Worm (Caenorhabditis elegans) whole organism, early embryonic: Measurements from ENCODE around the gene F35H12.6.

Experiments used
- B0310.2 ChIP-seq: sonication (generic microtip); optimal IDR thresholded peaks from 2 replicates; lab custom pipeline; 2016; ENCODE audit warnings: mild to moderate bottlenecking, missing genetic modification characterization, missing compliant biosample characterization
- F13C5.2 ChIP-seq: sonication (generic microtip); optimal IDR thresholded peaks from 2 replicates; lab custom pipeline; 2017; ENCODE audit warnings: mild to moderate bottlenecking, missing genetic modification characterization, inconsistent platforms, missing compliant biosample characterization
- aly-1 ChIP-seq: sonication (generic microtip); optimal IDR thresholded peaks from 2 replicates; lab custom pipeline; 2016; ENCODE audit warnings: missing genetic modification characterization, missing compliant biosample characterization
- ama-1 ChIP-seq: fragments of 150-350 bp; optimal IDR thresholded peaks from 2 replicates; lab custom pipeline; 2014
- ceh-13 ChIP-seq: fragments of 200-800 bp; sonication (Bioruptor generic); optimal IDR thresholded peaks from 2 replicates; lab custom pipeline; 2018; ENCODE audit warnings: mild to moderate bottlenecking, missing genetic modification characterization, missing compliant biosample characterization
- ceh-36 ChIP-seq: sonication (generic microtip); optimal IDR thresholded peaks from 2 replicates; lab custom pipeline; 2016; ENCODE audit warnings: missing genetic modification characterization, inconsistent platforms, missing compliant biosample characterization
- ets-7 ChIP-seq: sonication (generic microtip); optimal IDR thresholded peaks from 2 replicates; lab custom pipeline; 2016; ENCODE audit warnings: missing genotype, missing genetic modification characterization, missing compliant biosample characterization
- flt-1 ChIP-seq: fragments of 200-800 bp; sonication (Bioruptor generic); IDR thresholded peaks from 2 replicates; pipeline ENCODE4 v1.3.6; 2022; ENCODE audit warnings: missing genetic modification characterization, missing compliant biosample characterization
- hmbx-1 ChIP-seq: sonication (generic microtip); optimal IDR thresholded peaks from 2 replicates; lab custom pipeline; 2016; ENCODE audit warnings: mild to moderate bottlenecking, missing genetic modification characterization, missing compliant biosample characterization
- hmg-4 ChIP-seq: fragments of 200-800 bp; sonication (Bioruptor generic); optimal IDR thresholded peaks from 2 replicates; lab custom pipeline; 2018; ENCODE audit warnings: mild to moderate bottlenecking, missing genetic modification characterization, missing compliant biosample characterization
- hnd-1 ChIP-seq: sonication (generic microtip); optimal IDR thresholded peaks from 2 replicates; lab custom pipeline; 2016; ENCODE audit warnings: missing genetic modification characterization, missing compliant biosample characterization
- pes-1 ChIP-seq: fragments of 200-800 bp; sonication (Bioruptor generic); IDR thresholded peaks from 2 replicates; pipeline ENCODE4 v1.3.6; 2022; ENCODE audit warnings: missing genetic modification reagents, missing genetic modification characterization, missing compliant biosample characterization
- scrt-1 ChIP-seq: fragments of 200-800 bp; sonication (Bioruptor generic); IDR thresholded peaks from 2 replicates; pipeline ENCODE4 v1.3.6; 2022; ENCODE audit warnings: missing genetic modification characterization, missing compliant biosample characterization
- sea-1 ChIP-seq: fragments of 200-800 bp; sonication (Bioruptor generic); conservative IDR thresholded peaks from 2 replicates; pipeline ENCODE4 v1.3.6; 2022; ENCODE audit warnings: missing genetic modification characterization, missing compliant biosample characterization
- tbx-11 ChIP-seq: fragments of 200-800 bp; sonication (Bioruptor generic); IDR thresholded peaks from 2 replicates; pipeline ENCODE4 v1.3.6; 2022; ENCODE audit warnings: missing genetic modification characterization, missing compliant biosample characterization
- tbx-37 ChIP-seq: fragments of 200-800 bp; sonication (Bioruptor generic); conservative IDR thresholded peaks from 2 replicates; pipeline ENCODE4 v1.3.6; 2022; ENCODE audit warnings: missing genetic modification reagents, missing genetic modification characterization, missing compliant biosample characterization
- tra-4 ChIP-seq: sonication (generic microtip); optimal IDR thresholded peaks from 2 replicates; lab custom pipeline; 2017; ENCODE audit warnings: missing genetic modification characterization, missing compliant biosample characterization

Gene F35H12.6

DNA sequence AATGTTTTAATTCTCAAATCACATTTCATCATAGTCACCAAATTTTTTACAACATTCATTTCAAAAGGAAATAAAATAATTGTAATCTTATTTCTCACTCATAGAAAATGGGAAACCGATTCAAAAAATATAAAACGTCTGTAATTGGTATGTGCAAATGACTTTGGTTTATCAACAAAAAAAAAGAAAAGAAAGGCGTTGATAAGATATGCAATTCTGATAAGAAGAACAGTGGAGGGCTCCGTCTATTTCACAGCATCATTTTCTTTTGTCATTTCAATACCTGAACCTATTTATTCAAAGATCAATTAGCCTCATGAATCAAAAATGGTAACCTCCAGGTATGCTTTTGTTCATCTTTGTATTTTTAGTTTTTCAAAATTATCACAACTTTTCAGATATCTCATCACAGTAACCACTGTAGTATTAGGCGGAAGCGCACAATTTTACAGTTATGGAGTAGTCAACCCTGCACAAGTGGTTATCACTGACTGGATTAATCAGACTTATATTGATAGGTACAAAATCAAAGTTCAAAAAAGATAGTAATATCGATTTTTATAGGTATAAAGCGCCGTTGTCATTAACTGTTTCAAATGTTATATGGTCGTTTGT is 25.3 kb downstream of the F35H12.6 start, which contains the start of gene F53H8.3:
F53H8.3 (plus strand) TSS at position 275 of the 615 bp plus-strand sequence.
- TF ChIP-seq sea-1 (GFP tag; lab: Robert Waterston, UW) (no peak), hmg-4 (GFP tag; lab: Kevin White, UChicago) (no peak)

DNA sequence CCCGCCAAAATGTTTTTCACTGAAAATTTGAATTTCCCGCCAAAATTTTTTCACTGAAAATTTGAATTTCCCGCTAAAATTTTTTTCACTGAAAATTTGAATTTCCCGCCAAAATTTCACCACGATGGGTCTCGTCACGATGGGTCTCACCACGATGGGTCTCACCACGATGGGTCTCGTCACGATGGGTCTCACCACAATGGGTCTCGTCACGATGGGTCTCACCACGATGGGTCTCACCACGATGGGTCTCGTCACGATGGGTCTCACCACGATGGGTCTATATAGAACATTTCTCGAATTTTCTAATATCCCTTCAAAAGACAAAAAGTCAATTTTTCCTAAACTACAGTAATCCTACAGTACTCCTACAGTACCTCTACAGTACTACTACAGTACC is 30.6 kb downstream of the F35H12.6 start:
- TF ChIP-seq pes-1 (GFP tag; lab: Robert Waterston, UW) (peak; percentile 47; the same call in 1 of the 2 replicates), flt-1 (GFP tag; lab: Robert Waterston, UW) (0 out of 2 replicates have a peak, but pooled peaks have one; percentile 39)

DNA sequence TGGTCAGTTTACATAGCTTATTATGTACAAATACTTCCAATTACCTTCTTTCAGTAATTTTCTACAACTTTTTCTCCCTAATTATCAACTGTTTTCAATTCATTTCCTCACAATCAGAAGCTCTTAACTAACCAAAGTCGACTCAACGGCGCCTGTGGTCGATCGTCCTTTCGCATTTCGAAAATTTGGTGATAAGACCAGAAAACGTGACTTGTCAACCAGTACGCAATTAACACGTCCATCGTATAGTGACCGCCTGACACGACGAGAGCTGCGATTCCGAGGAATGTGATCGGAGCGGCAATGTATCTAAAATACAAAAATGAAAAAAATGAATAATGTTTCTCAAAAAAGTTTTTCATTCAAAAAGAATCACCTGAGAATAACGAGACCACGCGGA is 32.6 kb downstream of the F35H12.6 start:
- no peak for TF ChIP-seq scrt-1 (GFP tag; lab: Robert Waterston, UW)
- no peak for TF ChIP-seq B0310.2 (tag; lab: Kevin White, UChicago)
- TF ChIP-seq flt-1 (GFP tag; lab: Robert Waterston, UW), result no peak
- no peak for TF ChIP-seq tbx-11 (GFP tag; lab: Robert Waterston, UW)
- no peak for TF ChIP-seq sea-1 (GFP tag; lab: Robert Waterston, UW)
- TF ChIP-seq tbx-37 (GFP tag; lab: Robert Waterston, UW), result no peak
- TF ChIP-seq aly-1 (tag; lab: Kevin White, UChicago), result no peak
- TF ChIP-seq pes-1 (GFP tag; lab: Robert Waterston, UW), result no peak
- no peak for TF ChIP-seq F13C5.2
- no peak for TF ChIP-seq ceh-36 (tag; lab: Kevin White, UChicago)
- no peak for TF ChIP-seq hmbx-1 (tag; lab: Kevin White, UChicago)

DNA sequence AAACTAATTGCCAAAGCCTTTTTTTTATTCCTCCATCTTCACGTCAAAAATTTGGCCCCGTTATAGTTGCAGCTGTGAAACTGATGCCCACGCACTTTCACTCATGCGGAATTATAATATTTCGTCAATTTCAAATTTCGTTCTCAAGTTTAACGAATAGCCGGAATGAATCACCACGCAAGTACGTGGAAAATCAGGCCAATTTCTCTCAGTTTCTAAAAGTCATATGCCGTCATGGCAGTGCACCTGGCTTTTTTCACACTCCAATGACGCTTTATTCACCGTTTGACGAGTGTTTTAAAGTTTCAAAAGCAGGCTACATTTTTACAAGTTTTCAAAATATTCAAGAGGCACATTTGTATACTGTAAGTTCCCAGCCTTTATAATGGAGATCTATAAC is 34.8 kb downstream of the F35H12.6 start:
- no peak for TF ChIP-seq ama-1 (lab: Kevin White, UChicago)
- TF ChIP-seq ceh-13 (GFP tag; lab: Kevin White, UChicago), result no peak
- no peak for TF ChIP-seq hmg-4 (GFP tag; lab: Kevin White, UChicago)
- no peak for TF ChIP-seq flt-1 (GFP tag; lab: Robert Waterston, UW)
- no peak for TF ChIP-seq sea-1 (GFP tag; lab: Robert Waterston, UW)
- TF ChIP-seq hmbx-1 (tag; lab: Kevin White, UChicago), result no peak
- no peak for TF ChIP-seq pes-1 (GFP tag; lab: Robert Waterston, UW)
- no peak for TF ChIP-seq aly-1 (tag; lab: Kevin White, UChicago)
- TF ChIP-seq scrt-1 (GFP tag; lab: Robert Waterston, UW), result no peak
- TF ChIP-seq F13C5.2, result no peak

DNA sequence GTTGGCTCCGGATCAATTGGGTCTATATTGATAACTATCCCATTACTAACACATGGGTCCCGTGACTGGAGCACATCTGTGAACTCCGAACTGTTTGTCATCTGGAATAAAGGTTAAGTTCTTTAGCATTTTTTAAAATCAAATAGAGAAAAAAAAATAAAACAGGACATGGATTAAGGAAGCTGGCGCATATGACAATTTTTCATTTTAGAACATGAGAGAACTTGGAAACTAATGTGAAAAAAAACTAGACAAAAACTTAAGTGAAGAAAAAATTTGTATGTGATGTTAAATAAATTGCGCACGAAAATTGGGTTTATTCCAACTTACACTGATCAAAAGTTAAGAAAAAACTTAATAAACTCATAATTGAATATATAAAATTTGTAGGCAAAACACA is 35.7 kb downstream of the F35H12.6 start, which contains the start of gene sms-2:
sms-2 (minus strand) TSS at position 101 of the 400 bp plus-strand sequence.
- no peak for TF ChIP-seq flt-1 (GFP tag; lab: Robert Waterston, UW)
- no peak for TF ChIP-seq ceh-36 (tag; lab: Kevin White, UChicago)
- TF ChIP-seq hnd-1 (tag; lab: Kevin White, UChicago), result no peak
- no peak for TF ChIP-seq hmg-4 (GFP tag; lab: Kevin White, UChicago)
- no peak for TF ChIP-seq pes-1 (GFP tag; lab: Robert Waterston, UW)
- TF ChIP-seq tra-4 (tag; lab: Kevin White, UChicago), result no peak
- no peak for TF ChIP-seq scrt-1 (GFP tag; lab: Robert Waterston, UW)
- no peak for TF ChIP-seq ama-1 (lab: Kevin White, UChicago)
- no peak for TF ChIP-seq sea-1 (GFP tag; lab: Robert Waterston, UW)
- no peak for TF ChIP-seq aly-1 (tag; lab: Kevin White, UChicago)
- no peak for TF ChIP-seq hmbx-1 (tag; lab: Kevin White, UChicago)
- no peak for TF ChIP-seq B0310.2 (tag; lab: Kevin White, UChicago)
- no peak for TF ChIP-seq F13C5.2
- TF ChIP-seq ets-7 (tag; lab: Kevin White, UChicago), result no peak
- no peak for TF ChIP-seq tbx-11 (GFP tag; lab: Robert Waterston, UW)

DNA sequence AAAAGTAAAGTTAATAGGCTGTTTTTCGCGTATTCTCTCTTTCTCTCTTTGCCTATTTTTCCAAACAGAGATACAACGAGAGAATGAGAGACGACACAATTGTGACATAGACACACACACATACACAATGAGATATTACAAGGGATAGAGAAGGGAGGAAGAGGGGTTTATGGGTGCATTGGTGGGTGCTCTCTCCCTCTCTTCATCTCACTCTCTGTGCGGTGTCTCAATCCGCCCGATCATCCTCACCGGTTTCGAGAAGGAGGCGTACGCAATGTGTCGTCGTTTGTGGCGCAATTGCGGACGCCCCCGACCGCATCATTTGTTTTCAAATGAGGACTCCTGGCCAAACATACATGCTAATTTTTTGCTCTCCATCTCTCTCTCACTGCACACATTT is 36.4 kb downstream of the F35H12.6 start:
- peak; percentile 38 for TF ChIP-seq ceh-36 (tag; lab: Kevin White, UChicago)
- peak; percentile 98 for TF ChIP-seq hmg-4 (GFP tag; lab: Kevin White, UChicago)
- TF ChIP-seq ets-7 (tag; lab: Kevin White, UChicago), result peak; percentile 69
- TF ChIP-seq tbx-11 (GFP tag; lab: Robert Waterston, UW), result peak; percentile 25; the same call in 1 of the 2 replicates
- TF ChIP-seq flt-1 (GFP tag; lab: Robert Waterston, UW), result peak; percentile 57; the same call in 1 of the 2 replicates
- peak; percentile 23; the same call in 1 of the 2 replicates for TF ChIP-seq pes-1 (GFP tag; lab: Robert Waterston, UW)
- no peak for TF ChIP-seq tbx-37 (GFP tag; lab: Robert Waterston, UW)
- peak; percentile 67 for TF ChIP-seq aly-1 (tag; lab: Kevin White, UChicago)
- peak; percentile 10 for TF ChIP-seq hnd-1 (tag; lab: Kevin White, UChicago)
- TF ChIP-seq sea-1 (GFP tag; lab: Robert Waterston, UW), result peak; percentile 68; the same call in 1 of the 2 replicates
- no peak for TF ChIP-seq tra-4 (tag; lab: Kevin White, UChicago)
- TF ChIP-seq scrt-1 (GFP tag; lab: Robert Waterston, UW), result peak; percentile 64
- no peak for TF ChIP-seq ceh-13 (GFP tag; lab: Kevin White, UChicago)
- no peak for TF ChIP-seq ama-1 (lab: Kevin White, UChicago)
- peak; percentile 95 for TF ChIP-seq F13C5.2
- TF ChIP-seq hmbx-1 (tag; lab: Kevin White, UChicago), result no peak
- TF ChIP-seq B0310.2 (tag; lab: Kevin White, UChicago), result peak; percentile 36

DNA sequence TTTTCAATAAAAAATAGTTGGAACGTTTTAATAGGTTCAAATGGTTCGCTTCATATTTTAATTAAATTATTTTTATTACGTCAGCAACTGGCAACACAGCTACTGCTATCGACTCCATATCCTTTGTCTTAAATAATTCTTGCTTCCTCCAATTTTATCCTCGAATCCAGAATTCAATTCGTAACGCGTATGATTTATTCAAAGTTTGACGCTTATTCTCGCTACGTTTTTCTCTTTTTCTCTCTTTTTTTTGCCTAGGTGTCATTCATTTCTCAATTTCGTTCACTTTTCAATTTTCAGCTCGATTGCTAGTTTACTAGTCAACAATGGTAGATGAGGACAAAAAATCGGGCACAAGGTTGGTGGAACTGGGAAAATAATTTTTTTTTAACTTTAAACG is 37.4 kb downstream of the F35H12.6 start, which contains the start of gene arr-1:
arr-1 (plus strand) TSS at position 301 of the 400 bp plus-strand sequence.
- no peak for TF ChIP-seq ets-7 (tag; lab: Kevin White, UChicago)
- TF ChIP-seq ama-1 (lab: Kevin White, UChicago), result no peak
- no peak for TF ChIP-seq F13C5.2
